Fruit fly (Drosophila melanogaster) whole organism: ENCODE measurements around the gene CG14309.

ENCODE experiments used
- EcR ChIP-seq, 2 experiments: fragments of >200 bp; optimal IDR thresholded peaks; 2 replicates each; lab custom pipeline; 2017; ENCODE audit warnings: missing biosample characterization in 2 of 2, missing genetic modification characterization in 2 of 2, missing genetic modification reagents in 2 of 2
- psq ChIP-seq: fragments of >200 bp; optimal IDR thresholded peaks from 2 replicates; lab custom pipeline; 2017
- usp ChIP-seq: fragments of >200 bp; optimal IDR thresholded peaks from 2 replicates; lab custom pipeline; 2017; ENCODE audit warnings: missing biosample characterization, missing genetic modification characterization, mixed read lengths

DNA sequence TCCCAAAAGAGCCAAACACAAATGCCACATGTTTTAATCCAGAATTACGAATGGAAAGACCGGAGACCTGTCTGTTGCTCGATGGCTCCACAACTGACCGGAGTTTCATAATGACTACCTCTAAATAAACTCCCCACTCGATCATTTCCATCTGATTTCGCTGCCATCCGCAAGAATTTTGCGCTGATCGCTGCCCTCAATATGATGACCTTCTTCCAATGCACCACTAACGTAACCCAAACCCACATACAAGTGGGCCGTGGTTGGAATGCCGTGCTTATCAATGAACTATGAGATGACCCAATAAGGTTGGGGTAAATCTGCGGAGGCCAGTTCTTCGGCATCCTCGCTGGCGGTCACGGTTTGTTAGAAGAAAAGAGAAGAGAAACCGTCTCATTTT, at the start of gene CG14309:
- TF ChIP-seq EcR (GFP tag; optimal IDR thresholded peaks at IDR 0.05; lab: Kevin White, UChicago) (no peak), psq (lab: Kevin White, UChicago) (no peak), usp (no peak)
